Worm (Caenorhabditis elegans) whole organism, L4 larva: ENCODE data around the gene K09D9.14.

Experiments
- Y105C5A.15 ChIP-seq: fragments of 200-800 bp; sonication (Bioruptor generic); IDR thresholded peaks from 2 replicates; pipeline ENCODE4 v1.3.6; 2022; ENCODE audit warnings: missing genetic modification characterization, missing compliant biosample characterization
- Y48G9A.11 ChIP-seq: fragments of 200-800 bp; sonication (Bioruptor generic); IDR thresholded peaks from 2 replicates; pipeline ENCODE4 v1.3.6; 2022; ENCODE audit warnings: missing genetic modification reagents, missing genetic modification characterization, missing compliant biosample characterization
- Y5F2A.4 ChIP-seq: fragments of 200-800 bp; sonication (Bioruptor generic); optimal IDR thresholded peaks from 2 replicates; lab custom pipeline; 2018; ENCODE audit warnings: mild to moderate bottlenecking, missing genetic modification characterization, missing compliant biosample characterization
- aha-1 ChIP-seq: fragments of 150-350 bp; peaks from one replicate; lab custom pipeline; 2014; ENCODE audit warnings: missing biosample characterization, missing genetic modification characterization
- aly-2 ChIP-seq: sonication (generic microtip); optimal IDR thresholded peaks from 2 replicates; lab custom pipeline; 2018; ENCODE audit warnings: missing biosample characterization, missing genetic modification characterization
- arid-1 ChIP-seq: fragments of 200-800 bp; sonication (Bioruptor generic); conservative IDR thresholded peaks from 2 replicates; pipeline ENCODE4 v1.3.6; 2022; ENCODE audit warnings: missing genetic modification reagents, missing genetic modification characterization, missing compliant biosample characterization
- attf-4 ChIP-seq: sonication (generic microtip); optimal IDR thresholded peaks from 3 replicates; lab custom pipeline; 2017; ENCODE audit warnings: missing biosample characterization, missing genetic modification characterization
- ceh-20 ChIP-seq: fragments of 200-800 bp; sonication (Bioruptor generic); IDR thresholded peaks from 2 replicates; pipeline ENCODE4 v1.3.6; 2022; ENCODE audit warnings: missing genetic modification reagents, missing genetic modification characterization, missing compliant biosample characterization
- ceh-32 ChIP-seq: sonication (generic microtip); optimal IDR thresholded peaks from 2 replicates; lab custom pipeline; 2016; ENCODE audit warnings: mild to moderate bottlenecking, missing genetic modification characterization, missing compliant biosample characterization; ENCODE audit not compliant: poor library complexity
- ces-1 ChIP-seq: fragments of 150-350 bp; sonication (generic microtip); optimal IDR thresholded peaks from 4 replicates; lab custom pipeline; 2014; ENCODE audit warnings: missing biosample characterization, missing genetic modification reagents, missing genetic modification characterization
- daf-12 ChIP-seq: fragments of 150-350 bp; optimal IDR thresholded peaks from 2 replicates; lab custom pipeline; 2014; ENCODE audit warnings: missing biosample characterization, missing genetic modification reagents, missing genetic modification characterization
- daf-16 ChIP-seq, 3 experiments: sonication (generic microtip); optimal IDR thresholded peaks; 2 replicates each; lab custom pipeline; 2016 to 2017; ENCODE audit warnings: missing genetic modification characterization in 3 of 3, missing genetic modification reagents in 3 of 3, mild to moderate bottlenecking in 2 of 3, missing compliant biosample characterization in 2 of 3, missing biosample characterization in 1 of 3, moderate library complexity in 1 of 3
- dmd-9 ChIP-seq: fragments of 200-800 bp; sonication (Bioruptor generic); IDR thresholded peaks from 2 replicates; pipeline ENCODE4 v1.3.6; 2022; ENCODE audit warnings: missing genetic modification reagents, missing genetic modification characterization, missing compliant biosample characterization
- egl-27 ChIP-seq: sonication (generic microtip); optimal IDR thresholded peaks from 3 replicates; lab custom pipeline; 2017; ENCODE audit warnings: missing biosample characterization, missing genetic modification reagents, missing genetic modification characterization
- gei-8 ChIP-seq: fragments of 200-800 bp; sonication (Bioruptor generic); optimal IDR thresholded peaks from 2 replicates; lab custom pipeline; 2018; ENCODE audit warnings: mild to moderate bottlenecking, missing genetic modification characterization, missing compliant biosample characterization
- hmg-1.1 ChIP-seq: fragments of 200-800 bp; sonication (Bioruptor generic); IDR thresholded peaks from 2 replicates; pipeline ENCODE4 v1.3.6; 2022; ENCODE audit warnings: missing genetic modification reagents, missing genetic modification characterization, missing compliant biosample characterization
- jun-1 ChIP-seq: fragments of 150-350 bp; optimal IDR thresholded peaks from 2 replicates; lab custom pipeline; 2014; ENCODE audit warnings: missing biosample characterization, missing genetic modification reagents, missing genetic modification characterization
- lin-1 ChIP-seq: fragments of 200-800 bp; sonication (Bioruptor generic); IDR thresholded peaks from 2 replicates; pipeline ENCODE4 v1.3.6; 2022; ENCODE audit warnings: missing genetic modification reagents, missing genetic modification characterization, missing compliant biosample characterization
- lin-13 ChIP-seq: fragments of 150-350 bp; optimal IDR thresholded peaks from 2 replicates; lab custom pipeline; 2014; ENCODE audit warnings: missing biosample characterization, missing genetic modification reagents, missing genetic modification characterization
- lin-39 ChIP-seq: fragments of 150-350 bp; optimal IDR thresholded peaks from 2 replicates; lab custom pipeline; 2014; ENCODE audit warnings: missing biosample characterization, missing genetic modification reagents, missing genetic modification characterization
- lsy-2 ChIP-seq, 2 experiments: fragments of 150-350 bp in 1 of 2; sonication (generic microtip) in 1 of 2; optimal IDR thresholded peaks; 2 replicates each; lab custom pipeline; 2014 to 2017; ENCODE audit warnings: missing biosample characterization in 2 of 2, missing genetic modification characterization in 2 of 2
- madf-5 ChIP-seq, 2 experiments: fragments of 200-800 bp; sonication (Bioruptor generic); IDR thresholded peaks; 2 replicates each; pipeline ENCODE4 v1.3.6; 2022; ENCODE audit warnings: missing compliant biosample characterization in 2 of 2, missing genetic modification characterization in 2 of 2
- madf-9 ChIP-seq: fragments of 200-800 bp; sonication (Bioruptor generic); conservative IDR thresholded peaks from 2 replicates; pipeline ENCODE4 v1.3.6; 2022; ENCODE audit warnings: missing genetic modification reagents, missing genetic modification characterization, missing compliant biosample characterization
- mdl-1 ChIP-seq, 2 experiments: fragments of 150-350 bp in 1 of 2; sonication (generic microtip) in 1 of 2; optimal IDR thresholded peaks; 2 replicates each; lab custom pipeline; 2014 to 2017; ENCODE audit warnings: missing biosample characterization in 2 of 2, missing genetic modification characterization in 2 of 2
- mdt-29 ChIP-seq: fragments of 200-800 bp; sonication (Bioruptor generic); IDR thresholded peaks from 2 replicates; pipeline ENCODE4 v1.3.6; 2022; ENCODE audit warnings: missing genetic modification reagents, missing genetic modification characterization, missing compliant biosample characterization
- mep-1 ChIP-seq: fragments of 150-350 bp; sonication (generic microtip); optimal IDR thresholded peaks from 3 replicates; lab custom pipeline; 2014; ENCODE audit warnings: missing biosample characterization, missing genetic modification characterization
- mxl-2 ChIP-seq: fragments of 200-800 bp; sonication (Bioruptor generic); conservative IDR thresholded peaks from 2 replicates; pipeline ENCODE4 v1.3.6; 2022; ENCODE audit warnings: missing genetic modification reagents, missing genetic modification characterization, missing compliant biosample characterization
- nhr-11 ChIP-seq: fragments of 150-350 bp; optimal IDR thresholded peaks from 2 replicates; lab custom pipeline; 2014; ENCODE audit warnings: missing biosample characterization, missing genetic modification characterization
- nhr-237 ChIP-seq: sonication (generic microtip); optimal IDR thresholded peaks from 2 replicates; lab custom pipeline; 2017; ENCODE audit warnings: missing biosample characterization, missing genetic modification characterization
- nhr-28 ChIP-seq: fragments of 150-350 bp; optimal IDR thresholded peaks from 2 replicates; lab custom pipeline; 2014; ENCODE audit warnings: missing biosample characterization, missing genetic modification characterization
- nhr-48 ChIP-seq: sonication (generic microtip); optimal IDR thresholded peaks from 2 replicates; lab custom pipeline; 2016; ENCODE audit warnings: mild to moderate bottlenecking, missing genetic modification characterization, missing compliant biosample characterization
- nhr-76 ChIP-seq: fragments of 150-350 bp; optimal IDR thresholded peaks from 2 replicates; lab custom pipeline; 2014; ENCODE audit warnings: missing biosample characterization, missing genetic modification characterization
- nhr-77 ChIP-seq: fragments of 150-350 bp; optimal IDR thresholded peaks from 2 replicates; lab custom pipeline; 2014; ENCODE audit warnings: missing biosample characterization, missing genetic modification characterization
- pqm-1 ChIP-seq: sonication (generic microtip); optimal IDR thresholded peaks from 2 replicates; lab custom pipeline; 2017; ENCODE audit warnings: missing biosample characterization, missing genetic modification characterization
- rbr-2 ChIP-seq: sonication (generic microtip); optimal IDR thresholded peaks from 2 replicates; lab custom pipeline; 2016; ENCODE audit warnings: missing genotype, missing genetic modification characterization, missing compliant biosample characterization
- sdz-12 ChIP-seq: fragments of 200-800 bp; sonication (Bioruptor generic); optimal IDR thresholded peaks from 2 replicates; lab custom pipeline; 2018; ENCODE audit warnings: mild to moderate bottlenecking, missing genetic modification characterization, missing compliant biosample characterization
- skn-1 ChIP-seq: fragments of 150-350 bp; optimal IDR thresholded peaks from 2 replicates; lab custom pipeline; 2014; ENCODE audit warnings: missing biosample characterization, missing genetic modification characterization
- spr-1 ChIP-seq: sonication (generic microtip); optimal IDR thresholded peaks from 2 replicates; lab custom pipeline; 2016; ENCODE audit warnings: mild to moderate bottlenecking, missing genetic modification characterization, missing compliant biosample characterization
- unc-130 ChIP-seq: sonication (generic microtip); optimal IDR thresholded peaks from 2 replicates; lab custom pipeline; 2016; ENCODE audit warnings: missing genetic modification reagents, missing genetic modification characterization, missing compliant biosample characterization
- unc-62 ChIP-seq, 3 experiments: fragments of 150-350 bp in 1 of 3; sonication (generic microtip); optimal IDR thresholded peaks in 2 of 3; peaks in 1 of 3; 1 replicate in 1 of 3; 2 replicates in 2 of 3; lab custom pipeline; 2014 to 2017; ENCODE audit warnings: missing biosample characterization in 3 of 3, missing genetic modification characterization in 3 of 3, missing genetic modification reagents in 3 of 3, missing genotype in 1 of 3
- ztf-11 ChIP-seq: fragments of 150-350 bp; optimal IDR thresholded peaks from 2 replicates; lab custom pipeline; 2014; ENCODE audit warnings: missing biosample characterization, missing genetic modification characterization

Gene K09D9.14

ce11 chrV:3976964-3977363 lies 44.7 kb downstream of the K09D9.14 start, which contains the start of gene str-83:
Gene str-83, plus strand, starts transcription at chrV:3977264.
- TF ChIP-seq Y5F2A.4 (GFP tag; lab: Kevin White, UChicago) (no peak), nhr-76 (tag; lab: Kevin White, UChicago) (no peak), Y105C5A.15 (GFP tag; lab: Robert Waterston, UW) (no peak), unc-130 (GFP tag; lab: Kevin White, UChicago) (no peak), mep-1 (tag; lab: Kevin White, UChicago) (no peak), nhr-48 (no peak), lin-1 (GFP tag; lab: Robert Waterston, UW) (no peak), gei-8 (no peak), dmd-9 (GFP tag; lab: Robert Waterston, UW) (no peak), lsy-2 (tag; optimal IDR thresholded peaks at IDR 0.05; lab: Kevin White, UChicago) (no peak), arid-1 (GFP tag; lab: Robert Waterston, UW) (no peak), attf-4 (tag; lab: Kevin White, UChicago) (no peak), daf-12 (no peak), rbr-2 (tag; lab: Kevin White, UChicago) (no peak), mxl-2 (no peak), egl-27 (tag; lab: Kevin White, UChicago) (no peak)

- TF ChIP-seq lin-1 (GFP tag; lab: Robert Waterston, UW): no peak
- TF ChIP-seq nhr-77 (tag; lab: Kevin White, UChicago): no peak
- no peak for TF ChIP-seq ceh-20 (GFP tag; lab: Robert Waterston, UW)
- no peak for TF ChIP-seq rbr-2 (tag; lab: Kevin White, UChicago)
- no peak for TF ChIP-seq spr-1 (tag; lab: Kevin White, UChicago)
- no peak for TF ChIP-seq unc-62 (GFP tag; optimal IDR thresholded peaks at IDR 0.05 in 1 of 2; lab: Kevin White, UChicago)
- TF ChIP-seq unc-62 (tag; optimal IDR thresholded peaks at IDR 0.05; lab: Kevin White, UChicago): no peak
- TF ChIP-seq pqm-1 (tag; lab: Kevin White, UChicago): no peak
- TF ChIP-seq madf-5 (GFP tag; IDR thresholded peaks at IDR 0.05; lab: Robert Waterston, UW): no peak
- no peak for TF ChIP-seq egl-27 (tag; lab: Kevin White, UChicago)
- no peak for TF ChIP-seq jun-1 (tag; lab: Kevin White, UChicago)
- TF ChIP-seq, all 104 proteins: peak for 0
Observed at ce11 chrV:3974361-3974760, 47.3 kb downstream of the K09D9.14 start, which contains the start of gene str-82. Gene str-82, plus strand, starts transcription at chrV:3974661.

- TF ChIP-seq mdt-29 (GFP tag; lab: Robert Waterston, UW): no peak
- TF ChIP-seq mxl-2: no peak
- no peak for TF ChIP-seq lin-13 (GFP tag; lab: Kevin White, UChicago)
- no peak for TF ChIP-seq lin-39 (tag; lab: Kevin White, UChicago)
- TF ChIP-seq daf-12: no peak
- no peak for TF ChIP-seq ceh-32
- TF ChIP-seq nhr-77 (tag; lab: Kevin White, UChicago): peak; percentile 73
- no peak for TF ChIP-seq nhr-48
- no peak for TF ChIP-seq daf-16 (GFP tag; optimal IDR thresholded peaks at IDR 0.05; lab: Kevin White, UChicago)
- peak; percentile 13 for TF ChIP-seq daf-16 (tag; optimal IDR thresholded peaks at IDR 0.05; lab: Kevin White, UChicago)
- TF ChIP-seq madf-9: no peak
- TF ChIP-seq aha-1 (tag; lab: Kevin White, UChicago): no peak
- peak in 1 of 2 experiments; percentile 43 for TF ChIP-seq unc-62 (GFP tag; optimal IDR thresholded peaks at IDR 0.05 in 1 of 2; lab: Kevin White, UChicago)
- TF ChIP-seq unc-62 (tag; optimal IDR thresholded peaks at IDR 0.05; lab: Kevin White, UChicago): no peak
- peak; percentile 73 for TF ChIP-seq nhr-28 (tag; lab: Kevin White, UChicago)
- TF ChIP-seq skn-1 (tag; lab: Kevin White, UChicago): no peak
- no peak for TF ChIP-seq Y48G9A.11
- no peak for TF ChIP-seq mdl-1 (tag; optimal IDR thresholded peaks at IDR 0.05; lab: Kevin White, UChicago)
- no peak for TF ChIP-seq nhr-237
- TF ChIP-seq dmd-9 (GFP tag; lab: Robert Waterston, UW): no peak
- no peak for TF ChIP-seq ztf-11 (tag; lab: Kevin White, UChicago)
- TF ChIP-seq ceh-20 (GFP tag; lab: Robert Waterston, UW): no peak
- no peak for TF ChIP-seq hmg-1.1
- no peak for TF ChIP-seq sdz-12 (GFP tag; lab: Kevin White, UChicago)
- TF ChIP-seq aly-2 (tag; lab: Kevin White, UChicago): no peak
- no peak for TF ChIP-seq nhr-11 (tag; lab: Kevin White, UChicago)
- no peak for TF ChIP-seq egl-27 (tag; lab: Kevin White, UChicago)
- no peak for TF ChIP-seq ces-1 (GFP tag; lab: Kevin White, UChicago)
Observed at ce11 chrV:3972846-3973245, 48.8 kb downstream of the K09D9.14 start, which contains the start of gene cyp-34A10. Gene cyp-34A10, minus strand, starts transcription at chrV:3972991.
